Fruit fly (Drosophila melanogaster) ovary, adult (tissue): ENCODE measurements around the gene Targ2.

Source experiments
- CG17801 ChIP-seq: fragments of 200-800 bp; optimal IDR thresholded peaks from 2 replicates; lab custom pipeline; 2019; ENCODE audit warnings: missing biosample characterization, mild to moderate bottlenecking, missing genetic modification characterization, moderate library complexity; ENCODE audit not compliant: partially characterized antibody

Gene Targ2

DNA sequence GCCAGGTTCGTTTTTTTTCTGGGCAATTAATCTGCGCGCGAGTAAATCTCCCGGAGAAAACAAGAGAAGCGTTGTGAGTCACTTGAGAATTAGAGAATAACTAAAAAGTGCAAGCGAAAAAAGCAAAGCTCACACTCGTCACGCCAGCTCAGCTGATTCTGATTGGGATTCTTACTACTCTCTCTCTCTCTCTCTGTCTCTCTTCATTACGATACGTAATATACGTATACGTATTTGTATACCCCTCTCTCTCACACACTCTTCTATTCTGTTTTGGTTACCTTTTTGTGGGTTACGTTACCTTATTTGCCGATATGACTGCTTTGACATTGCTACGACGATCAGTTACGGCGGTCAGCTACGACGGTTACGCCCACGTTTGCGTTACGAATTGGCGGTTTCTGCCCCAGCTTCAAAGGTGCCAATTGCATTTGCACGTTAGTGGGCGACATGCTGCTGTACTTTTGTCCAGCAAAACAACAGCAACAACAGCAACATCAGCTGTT lies at the start of gene Targ2, which contains the start of the genes Targ1 and CG10512:
Gene Targ2, minus strand, starts transcription at position 456 of the 506 bp plus-strand sequence.
Gene Targ1, minus strand, starts transcription at position 106 of the 506 bp plus-strand sequence.
Gene CG10512, plus strand, starts transcription at position 144 of the 506 bp plus-strand sequence.
- TF ChIP-seq CG17801 (GFP tag; lab: Kevin White, UChicago), result peak; percentile 75

DNA sequence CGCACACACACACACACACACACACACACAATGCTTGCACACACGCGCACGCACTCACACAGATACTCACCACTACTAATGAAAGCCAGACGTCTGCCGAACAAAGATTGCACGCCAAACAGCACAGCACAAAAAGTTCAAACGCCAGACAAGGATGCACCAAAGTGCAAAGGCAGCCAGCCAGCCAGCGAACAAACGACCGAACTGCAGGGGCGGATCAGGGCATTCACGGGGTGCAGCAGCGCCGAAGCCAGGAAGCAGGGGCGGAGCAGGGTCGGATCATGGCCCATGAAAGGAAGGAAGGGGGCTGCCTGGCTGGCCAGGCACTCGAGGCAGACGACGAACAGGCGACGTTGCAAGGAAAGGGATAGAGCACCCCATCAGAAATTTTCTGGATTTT lies 49.5 kb upstream of the Targ2 start:
- TF ChIP-seq CG17801 (GFP tag; lab: Kevin White, UChicago), result no peak

DNA sequence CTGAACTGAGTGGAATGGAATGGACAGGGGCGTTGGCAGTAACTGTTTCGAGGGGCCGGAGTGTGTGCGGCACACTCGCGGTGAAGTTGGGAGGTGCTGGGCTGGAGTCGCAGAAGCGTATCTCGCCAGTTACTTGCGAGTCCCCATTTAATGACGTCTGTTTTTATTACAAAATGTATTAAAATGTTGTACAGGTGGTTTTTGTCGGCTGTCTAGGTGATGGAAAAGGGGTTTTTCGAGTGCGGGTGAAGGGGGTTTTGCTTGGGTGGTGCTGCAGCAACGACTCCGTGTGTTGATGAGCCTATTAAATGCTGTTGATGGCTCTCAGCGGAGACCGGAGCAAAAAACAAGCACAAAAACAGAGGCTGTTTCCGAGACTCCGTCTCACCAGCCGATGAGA lies 48.3 kb upstream of the Targ2 start:
- no peak for TF ChIP-seq CG17801 (GFP tag; lab: Kevin White, UChicago)

DNA sequence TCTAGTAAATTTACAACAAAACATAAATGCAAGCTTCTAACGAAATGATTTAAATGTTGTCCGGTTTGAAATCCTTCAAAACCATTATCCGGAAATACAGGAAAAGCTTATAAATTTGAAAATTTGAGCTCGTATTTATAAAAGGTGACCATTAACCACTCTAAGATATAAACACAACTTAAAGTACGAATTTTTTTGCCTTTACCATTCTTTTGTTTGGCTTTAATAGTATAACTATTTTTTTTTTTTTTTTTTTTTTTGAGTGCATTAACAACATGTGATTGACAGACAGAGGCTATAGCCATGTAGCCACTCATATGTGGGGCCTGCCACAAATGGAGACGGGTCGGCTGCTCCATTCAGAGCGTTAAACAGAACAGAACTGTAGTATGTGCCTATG lies 40.4 kb upstream of the Targ2 start:
- no peak for TF ChIP-seq CG17801 (GFP tag; lab: Kevin White, UChicago)

DNA sequence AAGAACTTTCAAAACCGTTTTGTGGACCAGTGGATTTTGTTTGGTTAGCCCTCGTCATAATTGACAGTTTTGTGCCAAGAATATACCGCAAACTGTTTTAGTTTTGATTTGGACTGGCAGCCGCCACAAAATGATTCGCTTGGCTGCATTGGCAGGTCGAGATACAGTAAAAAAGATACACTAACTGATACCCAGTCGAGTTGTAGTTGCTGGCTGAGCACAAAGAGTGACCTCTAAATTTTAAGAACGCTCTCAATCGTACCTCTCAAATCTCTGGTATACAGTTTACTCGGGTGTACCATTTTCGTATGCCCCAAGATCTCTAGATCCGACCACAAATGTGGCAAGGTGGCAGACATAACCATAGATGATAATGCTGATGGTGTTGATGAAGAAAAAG lies 39.9 kb upstream of the Targ2 start:
- TF ChIP-seq CG17801 (GFP tag; lab: Kevin White, UChicago), result no peak

DNA sequence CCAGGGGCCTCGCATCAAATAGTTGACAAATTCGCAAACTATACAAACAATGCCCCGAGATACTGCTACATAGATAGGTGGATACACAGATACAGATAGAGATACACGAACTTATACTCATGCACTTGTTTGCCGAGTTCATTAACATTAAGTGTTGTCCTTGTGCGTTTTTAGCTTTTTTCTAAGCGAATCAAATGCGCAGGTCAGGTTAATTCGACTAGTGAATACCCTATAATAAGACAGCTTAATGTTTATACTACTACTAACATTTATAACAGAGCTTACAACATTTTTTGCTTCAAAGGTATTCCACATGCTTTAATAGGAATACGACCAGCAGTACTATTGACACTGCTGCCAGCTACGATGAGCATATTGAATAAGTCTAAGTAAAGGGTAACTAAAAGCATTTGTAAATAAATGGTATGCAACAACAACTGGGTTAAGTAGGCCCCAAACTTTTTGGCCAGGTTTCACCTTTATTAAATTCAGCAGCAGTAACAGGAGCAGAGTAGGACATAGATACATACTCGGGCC lies 38.5 kb upstream of the Targ2 start:
- no peak for TF ChIP-seq CG17801 (GFP tag; lab: Kevin White, UChicago)

DNA sequence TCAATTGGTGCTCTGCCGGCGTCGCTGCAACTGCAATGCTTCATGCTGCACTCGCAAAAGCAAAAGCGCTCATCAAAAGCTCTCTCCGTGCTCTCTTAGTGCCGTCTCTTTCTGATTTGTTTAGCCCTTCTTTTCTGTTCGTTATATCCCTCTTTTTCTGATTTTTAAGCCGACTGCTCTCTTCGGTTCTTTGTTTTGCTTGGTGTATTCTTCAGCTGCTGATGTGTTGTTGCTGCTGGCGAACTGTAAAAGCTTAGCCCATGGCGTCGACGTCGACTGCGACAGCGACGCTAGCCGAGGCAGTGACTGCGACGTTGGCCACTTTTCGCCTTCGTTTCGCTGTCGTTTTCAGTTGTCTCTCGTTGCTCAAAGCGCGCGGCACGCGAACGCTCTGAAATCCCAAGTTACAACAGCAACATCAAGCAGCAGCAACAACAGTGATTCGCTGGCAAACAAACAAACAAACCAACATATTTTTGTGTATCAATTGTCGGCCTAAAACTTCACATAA lies 37.0 kb upstream of the Targ2 start:
- peak; percentile 46 for TF ChIP-seq CG17801 (GFP tag; lab: Kevin White, UChicago)

DNA sequence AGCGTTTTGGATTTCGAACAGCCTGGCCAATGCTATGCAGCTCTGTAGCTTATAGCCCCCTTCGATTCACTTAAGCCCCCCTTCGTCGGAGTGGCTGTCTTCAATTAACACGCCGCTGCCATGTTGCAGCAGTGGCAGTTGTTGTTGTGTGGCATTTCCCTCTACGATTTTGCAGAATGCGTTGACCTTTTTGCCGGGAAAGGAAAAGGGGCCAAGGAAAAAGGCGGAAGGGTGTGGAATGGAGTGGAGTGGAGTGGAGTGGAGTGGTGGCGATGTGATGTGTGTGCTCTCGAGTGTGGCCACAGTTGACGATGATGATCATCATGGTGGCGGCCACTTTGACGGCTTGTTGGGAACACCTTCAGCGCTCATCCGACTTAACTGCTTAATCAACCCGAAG lies 35.3 kb upstream of the Targ2 start:
- no peak for TF ChIP-seq CG17801 (GFP tag; lab: Kevin White, UChicago)

DNA sequence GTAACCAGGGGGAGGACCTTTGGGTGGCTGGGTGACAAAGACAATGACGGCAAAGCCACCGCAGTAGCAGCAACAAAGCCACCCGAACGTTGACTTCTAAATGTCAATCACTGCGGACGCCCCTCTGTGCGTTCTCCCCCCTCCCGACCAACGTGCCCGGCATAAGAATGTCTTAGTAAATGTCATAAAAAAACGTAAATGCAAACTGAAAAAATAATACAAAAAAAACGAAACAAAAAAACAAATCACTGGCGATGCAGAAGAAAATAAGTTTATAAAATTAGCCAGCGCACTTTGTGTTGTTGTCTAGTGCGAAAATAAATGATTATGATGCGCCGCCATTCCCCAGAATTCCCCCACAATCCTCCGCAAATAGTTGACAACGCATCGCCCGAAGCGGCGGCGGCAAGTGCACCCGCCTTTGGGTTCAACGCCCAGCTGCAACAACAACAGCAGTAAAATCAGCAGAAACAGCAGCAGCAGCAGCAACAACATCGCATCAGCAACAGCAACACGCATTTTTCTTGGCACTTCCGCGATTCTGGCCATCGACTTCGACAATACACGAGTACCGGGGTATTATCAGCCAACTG lies 34.0 kb upstream of the Targ2 start:
- no peak for TF ChIP-seq CG17801 (GFP tag; lab: Kevin White, UChicago)

DNA sequence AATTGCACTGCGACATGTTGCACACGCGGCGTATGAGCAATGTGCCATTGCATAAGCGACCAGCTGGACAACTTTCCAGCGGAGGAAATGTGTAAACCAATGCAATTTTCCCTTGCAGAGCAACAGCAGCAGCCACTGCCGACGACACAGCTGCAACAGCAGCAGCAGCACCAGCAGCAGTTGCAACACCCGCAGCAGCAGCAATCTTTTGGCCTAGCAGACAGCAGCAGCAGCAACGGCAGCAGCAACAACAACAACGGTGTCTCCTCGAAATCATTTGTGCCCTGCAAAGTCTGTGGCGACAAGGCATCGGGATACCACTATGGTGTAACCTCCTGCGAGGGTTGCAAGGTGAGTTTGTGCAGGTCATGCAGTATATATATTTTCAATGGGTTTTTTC lies 27.7 kb upstream of the Targ2 start:
- no peak for TF ChIP-seq CG17801 (GFP tag; lab: Kevin White, UChicago)

DNA sequence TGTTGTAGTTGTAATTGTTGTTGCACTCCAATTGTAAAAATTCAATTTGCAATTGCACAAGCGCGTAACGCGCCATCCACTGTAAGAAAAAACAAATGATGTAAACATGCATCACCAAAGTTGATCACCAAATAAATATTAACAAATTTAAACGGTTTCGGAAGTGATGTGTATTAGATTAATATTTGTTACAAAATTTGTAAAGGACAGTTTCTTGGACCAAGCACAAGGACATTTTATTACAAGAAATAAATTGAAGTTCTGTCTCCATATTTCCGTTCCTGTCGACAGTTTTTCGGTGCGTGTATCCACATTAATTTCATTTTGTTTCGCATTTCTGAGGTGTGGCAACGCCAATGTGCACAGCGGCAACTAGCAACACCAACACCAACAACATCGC lies 26.7 kb upstream of the Targ2 start:
- TF ChIP-seq CG17801 (GFP tag; lab: Kevin White, UChicago), result no peak

DNA sequence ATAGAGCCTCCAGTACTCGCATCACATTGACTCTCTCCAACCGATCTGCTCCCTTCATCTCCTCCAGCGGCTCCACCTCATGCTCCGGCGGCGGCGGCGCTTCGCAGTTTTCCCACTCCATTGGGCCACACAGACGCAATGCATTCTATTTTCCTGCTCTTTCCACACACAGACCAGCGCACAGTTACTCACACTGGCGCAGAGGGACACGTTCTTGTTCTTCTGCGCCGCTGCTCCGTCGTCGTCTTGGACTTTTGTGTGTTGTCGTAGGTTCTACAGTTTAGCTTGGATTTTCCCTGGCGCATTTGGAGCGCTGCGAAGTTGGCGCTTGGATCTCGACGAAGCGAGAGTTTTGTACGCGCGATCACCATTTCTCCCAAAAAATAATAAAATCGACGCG lies 23.3 kb upstream of the Targ2 start, which contains the start of gene Eip78C:
Gene Eip78C, plus strand, starts transcription at position 301 of the 400 bp plus-strand sequence.
- TF ChIP-seq CG17801 (GFP tag; lab: Kevin White, UChicago), result no peak

DNA sequence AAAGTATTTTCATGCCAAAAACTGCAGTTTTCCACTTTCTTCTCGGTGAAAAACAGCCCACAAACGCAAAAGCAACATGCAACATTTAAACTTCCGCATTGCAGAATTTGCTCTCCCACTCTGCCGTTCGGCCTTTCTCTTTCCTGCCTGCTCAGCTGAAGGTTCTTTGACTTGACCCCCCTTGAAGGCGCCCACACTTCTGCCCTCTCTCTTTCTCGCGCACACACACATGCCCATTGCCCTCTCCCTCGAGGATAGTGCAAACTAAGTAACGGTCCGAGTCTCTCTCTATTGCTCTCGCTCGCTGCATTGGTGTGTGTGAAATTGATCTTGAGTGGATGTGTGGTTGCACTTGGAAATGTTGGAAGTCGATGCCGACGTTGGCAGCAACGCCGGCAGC lies 22.6 kb upstream of the Targ2 start:
- TF ChIP-seq CG17801 (GFP tag; lab: Kevin White, UChicago), result no peak

DNA sequence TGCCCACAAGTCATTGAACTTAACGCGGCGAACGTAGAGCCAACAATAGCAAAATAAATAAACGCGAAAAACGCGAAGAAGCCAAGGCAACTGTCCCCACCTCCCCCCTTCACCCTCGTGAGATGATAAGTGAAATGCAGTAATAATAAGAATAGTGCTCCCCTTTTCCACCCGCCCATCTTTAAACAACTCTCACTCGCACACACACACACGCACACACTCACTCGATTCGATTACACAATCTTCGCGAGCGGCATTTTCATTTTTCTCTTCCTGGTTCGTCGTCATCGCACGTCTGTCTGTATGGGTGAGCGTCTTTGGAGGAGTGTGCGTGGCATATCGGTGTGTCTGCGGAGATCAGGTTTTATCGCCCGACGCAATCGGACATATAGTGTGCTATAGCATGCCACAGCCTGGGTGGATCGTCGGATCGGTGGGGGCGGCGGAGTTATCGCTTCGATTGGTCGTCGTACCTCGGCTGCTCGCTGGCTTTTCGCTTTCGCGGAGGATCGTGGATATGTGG lies 21.7 kb upstream of the Targ2 start:
- no peak for TF ChIP-seq CG17801 (GFP tag; lab: Kevin White, UChicago)

DNA sequence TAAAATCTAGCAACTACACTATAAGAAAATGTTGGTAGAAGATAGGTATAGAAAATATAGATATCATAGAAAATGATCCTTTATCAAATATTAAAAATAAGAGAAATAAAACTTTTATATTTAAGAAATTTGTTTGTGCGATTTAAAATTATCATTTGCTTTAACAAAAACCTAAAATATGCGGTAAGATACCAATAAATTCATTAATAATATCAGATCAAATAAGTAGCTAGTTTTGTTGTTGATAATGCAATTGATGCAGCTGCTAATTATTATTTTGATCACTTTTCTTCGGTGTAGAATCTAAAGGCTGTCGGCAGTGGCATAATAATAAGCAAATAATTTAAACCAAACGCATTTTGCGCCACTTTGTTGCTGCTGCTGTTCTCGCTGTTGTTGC lies 21.2 kb upstream of the Targ2 start:
- TF ChIP-seq CG17801 (GFP tag; lab: Kevin White, UChicago), result no peak

DNA sequence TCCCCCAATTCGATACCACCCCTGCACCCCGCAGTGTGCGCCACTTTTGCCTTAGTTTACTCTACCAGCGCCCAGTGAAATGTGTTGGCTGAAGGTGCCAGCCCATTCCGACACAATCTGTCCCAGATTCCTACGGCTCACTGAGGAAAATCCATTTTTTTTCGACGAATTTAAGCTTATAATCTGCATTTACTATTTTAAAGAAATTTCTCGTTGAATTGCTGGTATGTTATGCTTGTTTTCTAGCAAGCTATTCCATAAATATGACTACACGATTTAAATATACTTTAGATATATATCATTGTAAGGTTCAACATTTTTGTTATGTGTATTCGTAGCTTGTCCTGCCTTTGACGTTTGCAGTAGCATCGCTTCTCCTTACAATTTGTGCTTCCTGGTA lies 20.2 kb upstream of the Targ2 start:
- TF ChIP-seq CG17801 (GFP tag; lab: Kevin White, UChicago), result no peak
